Fruit fly (Drosophila melanogaster) whole organism, wandering third instar larva: ENCODE measurements around the gene CG34328.

Source experiments
- Dif ChIP-seq: fragments of 200-275, 200-300 bp; sonication (Bioruptor generic); optimal IDR thresholded peaks from 2 replicates; lab custom pipeline; 2018; ENCODE audit warnings: missing biosample characterization, missing genetic modification characterization; ENCODE audit not compliant: partially characterized antibody
- h ChIP-seq: fragments of 200-800 bp; sonication (Bioruptor generic); optimal IDR thresholded peaks from 3 replicates; lab custom pipeline; 2016; ENCODE audit warnings: missing biosample characterization, mild to moderate bottlenecking, missing genetic modification characterization
- pan ChIP-seq: fragments of >200 bp; optimal IDR thresholded peaks from 2 replicates; lab custom pipeline; 2017

dm6 chrX:18350609-18351008 lies 49.3 kb downstream of the CG34328 start:
- TF ChIP-seq h = no peak
- no peak for TF ChIP-seq Dif (GFP tag; lab: Kevin White, UChicago)
- TF ChIP-seq pan (lab: Kevin White, UChicago) = no peak
